Worm (Caenorhabditis elegans) whole organism, young adult: ENCODE data around the gene metl-6.

Source experiments
- D2030.7 ChIP-seq: fragments of 200-800 bp; sonication (Bioruptor generic); IDR thresholded peaks from 2 replicates; pipeline ENCODE4 v1.3.6; 2022; ENCODE audit warnings: missing genetic modification reagents, missing genetic modification characterization, missing compliant biosample characterization
- F33H1.4 ChIP-seq: fragments of 200-800 bp; sonication (Bioruptor generic); IDR thresholded peaks from 2 replicates; pipeline ENCODE4 v1.3.6; 2022; ENCODE audit warnings: missing genetic modification reagents, missing genetic modification characterization, missing compliant biosample characterization
- Y53G8AR.9 ChIP-seq: fragments of 200-800 bp; sonication (Bioruptor generic); conservative IDR thresholded peaks from 2 replicates; pipeline ENCODE4 v1.3.6; 2022; ENCODE audit warnings: missing genetic modification reagents, missing genetic modification characterization, missing compliant biosample characterization
- dpff-1 ChIP-seq: sonication (generic microtip); optimal IDR thresholded peaks from 2 replicates; lab custom pipeline; 2017; ENCODE audit warnings: mild to moderate bottlenecking, missing genetic modification characterization, missing compliant biosample characterization
- dpl-1 ChIP-seq: fragments of 150-350 bp; optimal IDR thresholded peaks from 2 replicates; lab custom pipeline; 2014; ENCODE audit warnings: missing biosample characterization, missing genetic modification reagents, missing genetic modification characterization
- hlh-12 ChIP-seq: sonication (generic microtip); optimal IDR thresholded peaks from 2 replicates; lab custom pipeline; 2016; ENCODE audit warnings: missing genetic modification characterization, missing compliant biosample characterization
- lsy-27 ChIP-seq: sonication (generic microtip); optimal IDR thresholded peaks from 2 replicates; lab custom pipeline; 2017; ENCODE audit warnings: missing genetic modification characterization, mild to moderate bottlenecking, missing compliant biosample characterization, antibody characterized with exemption, missing genotype, borderline replicate concordance; ENCODE audit not compliant: insufficient read depth
- pha-4 ChIP-seq: fragments of 150-350 bp; sonication (generic microtip); optimal IDR thresholded peaks from 2 replicates; lab custom pipeline; 2014; ENCODE audit warnings: missing biosample characterization, missing genetic modification reagents, missing genetic modification characterization

- TF ChIP-seq F33H1.4 (GFP tag; lab: Robert Waterston, UW) = no peak
- TF ChIP-seq dpff-1 (tag; lab: Kevin White, UChicago) = no peak
- no peak for TF ChIP-seq lsy-27 (tag; lab: Kevin White, UChicago)
- no peak for TF ChIP-seq pha-4
- no peak for TF ChIP-seq hlh-12 (tag; lab: Kevin White, UChicago)
- TF ChIP-seq dpl-1 (GFP tag; lab: Kevin White, UChicago) = no peak
- TF ChIP-seq D2030.7 (GFP tag; lab: Robert Waterston, UW) = no peak
- no peak for TF ChIP-seq Y53G8AR.9 (GFP tag; lab: Robert Waterston, UW)
Observed at ce11 chrIII:3872978-3873377, 48.5 kb downstream of the metl-6 start.
